Worm (Caenorhabditis elegans): ENCODE data around the gene endu-2.

DNA sequence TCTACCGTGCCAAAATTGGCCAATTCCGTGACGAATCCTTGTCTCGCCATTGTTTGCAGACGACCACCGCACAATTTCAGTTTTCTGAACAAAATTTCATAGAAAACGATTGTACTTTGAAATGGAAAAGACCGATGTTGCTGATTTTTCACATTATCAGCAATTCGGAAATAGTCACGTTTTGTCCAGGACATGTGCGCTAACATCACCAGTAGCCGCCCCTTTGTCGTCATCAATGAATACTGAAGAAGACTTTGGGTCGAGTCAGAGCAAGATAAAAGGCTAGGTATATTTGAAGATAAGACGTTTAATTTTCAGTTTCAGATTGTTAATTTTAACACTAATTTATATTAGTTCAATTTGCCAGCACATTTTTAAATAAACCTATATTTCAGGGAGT lies at the start of gene endu-2:
- TF ChIP-seq unc-62 (GFP tag; optimal IDR thresholded peaks at IDR 0.05) (no peak), unc-39 (tag; optimal IDR thresholded peaks at IDR 0.05) (no peak), sptf-1 (tag; optimal IDR thresholded peaks at IDR 0.05) (no peak)

Measured in whole organism, mixed stage, embryonic.